Fruit fly (Drosophila melanogaster) whole organism, embryonic: ENCODE results near the gene CG13126.

Experiments used
- Atf6 ChIP-seq: fragments of 200-800 bp; sonication (Bioruptor generic); IDR thresholded peaks from 2 replicates; pipeline ENCODE4 v1.3.6; 2022; ENCODE audit warnings: missing biosample characterization, missing genetic modification characterization
- CG10209 ChIP-seq: fragments of 200-800 bp; sonication (Bioruptor generic); optimal IDR thresholded peaks from 3 replicates; lab custom pipeline; 2017; ENCODE audit warnings: missing biosample characterization, mild to moderate bottlenecking, missing genetic modification characterization, missing genetic modification reagents
- CG10565 ChIP-seq: fragments of 200-800 bp; sonication (Bioruptor generic); optimal IDR thresholded peaks from 3 replicates; lab custom pipeline; 2016; ENCODE audit warnings: missing biosample characterization, mild to moderate bottlenecking, missing genetic modification characterization
- CG12219 ChIP-seq: fragments of 200-800 bp; sonication (Bioruptor generic); optimal IDR thresholded peaks from 3 replicates; lab custom pipeline; 2018; ENCODE audit warnings: missing biosample characterization, mild to moderate bottlenecking, missing genetic modification characterization
- CG15269 ChIP-seq: fragments of 200-800 bp; sonication (Bioruptor generic); optimal IDR thresholded peaks from 2 replicates; lab custom pipeline; 2018; ENCODE audit warnings: missing biosample characterization, mild to moderate bottlenecking, missing genetic modification characterization, moderate library complexity
- CG1529 ChIP-seq: fragments of 200-800 bp; sonication (Bioruptor generic); optimal IDR thresholded peaks from 3 replicates; lab custom pipeline; 2018; ENCODE audit warnings: missing biosample characterization, missing genetic modification characterization
- CG15696 ChIP-seq: fragments of 200-800 bp; sonication (Bioruptor generic); optimal IDR thresholded peaks from 2 replicates; lab custom pipeline; 2019; ENCODE audit warnings: missing biosample characterization, mild to moderate bottlenecking, missing genetic modification characterization, moderate library complexity
- CG18599 ChIP-seq: fragments of 200-800 bp; sonication (Bioruptor generic); optimal IDR thresholded peaks from 3 replicates; lab custom pipeline; 2017; ENCODE audit warnings: missing biosample characterization, missing genetic modification characterization, mild to moderate bottlenecking, moderate library complexity, missing genetic modification reagents
- CG3065 ChIP-seq: fragments of 200-800 bp; sonication (Bioruptor generic); optimal IDR thresholded peaks from 2 replicates; lab custom pipeline; 2016; ENCODE audit warnings: missing biosample characterization, missing genetic modification characterization
- CG31365 ChIP-seq: fragments of 200-800 bp; sonication (Bioruptor generic); optimal IDR thresholded peaks from 2 replicates; lab custom pipeline; 2018; ENCODE audit warnings: missing biosample characterization, mild to moderate bottlenecking, missing genetic modification characterization
- CG5180 ChIP-seq: fragments of 200-800 bp; sonication (Bioruptor generic); optimal IDR thresholded peaks from 3 replicates; lab custom pipeline; 2017; ENCODE audit warnings: missing biosample characterization, missing genetic modification characterization, mild to moderate bottlenecking, moderate library complexity, missing genetic modification reagents
- CG6683 ChIP-seq: fragments of 200-800 bp; sonication (Bioruptor generic); optimal IDR thresholded peaks from 2 replicates; lab custom pipeline; 2017; ENCODE audit warnings: missing biosample characterization, mild to moderate bottlenecking, missing genetic modification characterization, missing genetic modification reagents
- CG7372 ChIP-seq: fragments of 200-800 bp; sonication (Bioruptor generic); IDR thresholded peaks from 2 replicates; pipeline ENCODE4 v1.3.6; 2022; ENCODE audit warnings: missing biosample characterization, missing genetic modification characterization
- CG7963 ChIP-seq: fragments of 200-800 bp; sonication (Bioruptor generic); IDR thresholded peaks from 3 replicates; pipeline ENCODE4 v1.3.6; 2022; ENCODE audit warnings: missing biosample characterization, missing genetic modification characterization; ENCODE audit not compliant: partially characterized antibody
- CG8281 ChIP-seq: fragments of 200-800 bp; sonication (Bioruptor generic); optimal IDR thresholded peaks from 2 replicates; lab custom pipeline; 2018; ENCODE audit warnings: missing biosample characterization, mild to moderate bottlenecking, missing genetic modification characterization, moderate library complexity
- CG9727 ChIP-seq: fragments of 200-800 bp; sonication (Bioruptor generic); optimal IDR thresholded peaks from 3 replicates; lab custom pipeline; 2017; ENCODE audit warnings: missing biosample characterization, mild to moderate bottlenecking, missing genetic modification characterization
- CG9932 ChIP-seq: fragments of 200-800 bp; sonication (Bioruptor generic); IDR thresholded peaks from 2 replicates; pipeline ENCODE4 v1.3.6; 2022; ENCODE audit warnings: missing biosample characterization, missing genetic modification characterization
- Dfd ChIP-seq, 2 experiments: fragments of >200 bp; optimal IDR thresholded peaks; 2 replicates each; lab custom pipeline; 2017; ENCODE audit warnings: missing biosample characterization in 2 of 2, missing genetic modification characterization in 2 of 2
- Doc2 ChIP-seq: fragments of 200-800 bp; sonication (Bioruptor generic); IDR thresholded peaks from 2 replicates; pipeline ENCODE4 v1.3.6; 2022; ENCODE audit warnings: missing biosample characterization, missing genetic modification characterization
- H2.0 ChIP-seq: fragments of 200-800 bp; sonication (Bioruptor generic); IDR thresholded peaks from 2 replicates; pipeline ENCODE4 v1.3.6; 2022; ENCODE audit warnings: missing biosample characterization, missing genetic modification characterization
- HLH54F ChIP-seq: fragments of 200-800 bp; sonication (Bioruptor generic); optimal IDR thresholded peaks from 3 replicates; lab custom pipeline; 2016; ENCODE audit warnings: missing biosample characterization, missing genetic modification characterization
- HLHmδ ChIP-seq: fragments of 200-800 bp; sonication (Bioruptor generic); optimal IDR thresholded peaks from 2 replicates; lab custom pipeline; 2018; ENCODE audit warnings: missing biosample characterization, mild to moderate bottlenecking, missing genetic modification characterization, moderate library complexity
- Hey ChIP-seq: fragments of 200-800 bp; sonication (Bioruptor generic); optimal IDR thresholded peaks from 3 replicates; lab custom pipeline; 2018; ENCODE audit warnings: missing biosample characterization, mild to moderate bottlenecking, missing genetic modification characterization
- PHDP ChIP-seq: fragments of 200-800 bp; sonication (Bioruptor generic); optimal IDR thresholded peaks from 3 replicates; lab custom pipeline; 2018; ENCODE audit warnings: missing biosample characterization, mild to moderate bottlenecking, missing genetic modification characterization, moderate library complexity
- Ravus ChIP-seq: fragments of 200-800 bp; sonication (Bioruptor generic); IDR thresholded peaks from 2 replicates; pipeline ENCODE4 v1.3.6; 2022; ENCODE audit warnings: missing biosample characterization, missing genetic modification characterization
- Side ChIP-seq: fragments of 200-800 bp; sonication (Bioruptor generic); optimal IDR thresholded peaks from 2 replicates; lab custom pipeline; 2016; ENCODE audit warnings: missing biosample characterization, missing genetic modification characterization
- Vsx1 ChIP-seq: fragments of 200-800 bp; sonication (Bioruptor generic); optimal IDR thresholded peaks from 2 replicates; lab custom pipeline; 2017; ENCODE audit warnings: missing biosample characterization, mild to moderate bottlenecking, missing genetic modification characterization, missing genetic modification reagents
- amos ChIP-seq: fragments of 200-800 bp; sonication (Bioruptor generic); IDR thresholded peaks from 2 replicates; pipeline ENCODE4 v1.3.6; 2022; ENCODE audit warnings: missing biosample characterization, missing genetic modification characterization; ENCODE audit not compliant: partially characterized antibody
- ase ChIP-seq: fragments of 200-800 bp; sonication (Bioruptor generic); IDR thresholded peaks from 3 replicates; pipeline ENCODE4 v1.3.6; 2022; ENCODE audit warnings: missing biosample characterization, missing genetic modification characterization
- az2 ChIP-seq: fragments of 200-800 bp; sonication (Bioruptor generic); optimal IDR thresholded peaks from 3 replicates; lab custom pipeline; 2016; ENCODE audit warnings: missing biosample characterization, missing genetic modification characterization
- bowl ChIP-seq: fragments of 200-800 bp; sonication (Bioruptor generic); IDR thresholded peaks from 2 replicates; pipeline ENCODE4 v1.3.6; 2022; ENCODE audit warnings: missing biosample characterization, missing genetic modification characterization
- cg ChIP-seq: fragments of 200-800 bp; sonication (Bioruptor generic); optimal IDR thresholded peaks from 3 replicates; lab custom pipeline; 2019; ENCODE audit warnings: missing biosample characterization, mild to moderate bottlenecking, missing genetic modification characterization, moderate library complexity
- corto ChIP-seq: fragments of 200-800 bp; sonication (Bioruptor generic); optimal IDR thresholded peaks from 2 replicates; lab custom pipeline; 2016; ENCODE audit warnings: missing biosample characterization, mild to moderate bottlenecking, missing genetic modification characterization, moderate library complexity
- dan ChIP-seq: fragments of 200-800 bp; sonication (Bioruptor generic); IDR thresholded peaks from 2 replicates; pipeline ENCODE4 v1.3.6; 2022; ENCODE audit warnings: missing biosample characterization, missing genetic modification characterization
- dati ChIP-seq: fragments of 200-800 bp; sonication (Bioruptor generic); IDR thresholded peaks from 2 replicates; pipeline ENCODE4 v1.3.6; 2022; ENCODE audit warnings: missing biosample characterization, missing genetic modification characterization
- emc ChIP-seq: fragments of 200-800 bp; sonication (Bioruptor generic); optimal IDR thresholded peaks from 2 replicates; lab custom pipeline; 2016; ENCODE audit warnings: missing biosample characterization, missing genetic modification characterization
- gsb ChIP-seq: fragments of 200-800 bp; sonication (Bioruptor generic); IDR thresholded peaks from 2 replicates; pipeline ENCODE4 v1.3.6; 2022; ENCODE audit warnings: missing biosample characterization, missing genetic modification characterization
- lmd ChIP-seq: fragments of 200-800 bp; sonication (Bioruptor generic); IDR thresholded peaks from 2 replicates; pipeline ENCODE4 v1.3.6; 2022; ENCODE audit warnings: missing biosample characterization, missing genetic modification characterization
- nmo ChIP-seq: fragments of 200-800 bp; sonication (Bioruptor generic); optimal IDR thresholded peaks from 2 replicates; lab custom pipeline; 2018; ENCODE audit warnings: missing biosample characterization, mild to moderate bottlenecking, missing genetic modification characterization, moderate library complexity
- onecut ChIP-seq: fragments of 200-800 bp; sonication (Bioruptor generic); IDR thresholded peaks from 2 replicates; pipeline ENCODE4 v1.3.6; 2022; ENCODE audit warnings: missing biosample characterization, missing genetic modification characterization
- peb ChIP-seq: fragments of 200-800 bp; sonication (Bioruptor generic); IDR thresholded peaks from 2 replicates; pipeline ENCODE4 v1.3.6; 2022; ENCODE audit warnings: missing biosample characterization, missing genetic modification characterization
- rib ChIP-seq: fragments of 200-800 bp; sonication (Bioruptor generic); IDR thresholded peaks from 2 replicates; pipeline ENCODE4 v1.3.6; 2022; ENCODE audit warnings: missing biosample characterization, missing genetic modification characterization
- schlank ChIP-seq: fragments of 200-800 bp; sonication (Bioruptor generic); optimal IDR thresholded peaks from 2 replicates; lab custom pipeline; 2018; ENCODE audit warnings: missing biosample characterization, mild to moderate bottlenecking, missing genetic modification characterization
- sens-2 ChIP-seq: fragments of 200-800 bp; sonication (Bioruptor generic); IDR thresholded peaks from 2 replicates; pipeline ENCODE4 v1.3.6; 2022; ENCODE audit warnings: missing biosample characterization, missing genetic modification characterization
- slou ChIP-seq: fragments of 200-800 bp; sonication (Bioruptor generic); optimal IDR thresholded peaks from 3 replicates; lab custom pipeline; 2016; ENCODE audit warnings: missing biosample characterization, missing genetic modification characterization
- slp2 ChIP-seq: fragments of 200-800 bp; sonication (Bioruptor generic); optimal IDR thresholded peaks from 2 replicates; lab custom pipeline; 2016; ENCODE audit warnings: missing biosample characterization, missing genetic modification characterization
- stc ChIP-seq: fragments of 200-800 bp; sonication (Bioruptor generic); IDR thresholded peaks from 2 replicates; pipeline ENCODE4 v1.3.6; 2022; ENCODE audit warnings: missing biosample characterization, missing genetic modification characterization
- trem ChIP-seq: fragments of 200-800 bp; optimal IDR thresholded peaks from 3 replicates; lab custom pipeline; 2019; ENCODE audit warnings: missing biosample characterization, mild to moderate bottlenecking, missing genetic modification characterization, moderate library complexity
- wdn ChIP-seq: fragments of 200-800 bp; sonication (Bioruptor generic); IDR thresholded peaks from 2 replicates; pipeline ENCODE4 v1.3.6; 2022; ENCODE audit warnings: missing biosample characterization, missing genetic modification characterization
- wek ChIP-seq: fragments of 200-800 bp; sonication (Bioruptor generic); optimal IDR thresholded peaks from 3 replicates; lab custom pipeline; 2018; ENCODE audit warnings: missing biosample characterization, mild to moderate bottlenecking, missing genetic modification characterization, moderate library complexity
- zfh1 ChIP-seq: fragments of 200-800 bp; sonication (Bioruptor generic); IDR thresholded peaks from 3 replicates; pipeline ENCODE4 v1.3.6; 2022; ENCODE audit warnings: missing biosample characterization, missing genetic modification characterization

Gene CG13126

DNA sequence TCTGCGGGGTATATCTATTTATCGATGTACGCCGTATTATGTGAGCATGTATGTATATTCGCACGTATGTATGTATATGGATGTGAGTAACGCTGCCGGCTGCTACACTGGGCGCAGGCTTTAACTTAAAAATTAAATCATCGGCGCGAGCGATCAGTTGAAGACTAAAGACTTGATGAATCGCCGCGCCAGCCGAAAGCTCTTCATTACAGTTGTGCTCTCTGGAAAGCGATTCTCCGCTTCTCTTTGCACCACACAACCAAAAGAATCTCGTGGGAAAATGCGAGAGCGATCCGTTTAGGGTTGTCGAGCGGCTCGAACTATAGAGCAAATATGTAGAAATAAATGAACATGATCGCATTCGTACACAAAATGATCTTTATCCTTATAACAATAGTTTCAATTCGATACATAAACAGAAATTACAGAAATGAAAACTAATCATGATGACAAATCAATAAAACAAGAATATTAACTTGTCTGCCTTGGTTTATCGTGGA, 45.5 kb downstream of the CG13126 start, which contains the start of gene CG13124 (continued):
- TF ChIP-seq Dfd (GFP tag; optimal IDR thresholded peaks at IDR 0.05; lab: Kevin White, UChicago) = no peak
- no peak for TF ChIP-seq CG3065 (GFP tag; lab: Kevin White, UChicago)
- no peak for TF ChIP-seq zfh1
- no peak for TF ChIP-seq CG1529 (GFP tag; lab: Kevin White, UChicago)
- no peak for TF ChIP-seq stc
- TF ChIP-seq wdn (GFP tag; lab: Robert Waterston, UW) = no peak
- no peak for TF ChIP-seq CG8281 (tag; lab: Kevin White, UChicago)
- peak; percentile 43 for TF ChIP-seq CG18599 (GFP tag; lab: Kevin White, UChicago)
- no peak for TF ChIP-seq HLH54F (GFP tag; lab: Kevin White, UChicago)
- no peak for TF ChIP-seq slp2
- no peak for TF ChIP-seq Hey (tag; lab: Kevin White, UChicago)
- no peak for TF ChIP-seq Vsx1 (GFP tag; lab: Kevin White, UChicago)
- no peak for TF ChIP-seq bowl (GFP tag; lab: Robert Waterston, UW)
- TF ChIP-seq nmo = no peak
- no peak for TF ChIP-seq Side (GFP tag; lab: Kevin White, UChicago)
- no peak for TF ChIP-seq corto
- peak; percentile 46 for TF ChIP-seq cg
- no peak for TF ChIP-seq CG7963 (GFP tag; lab: Robert Waterston, UW)
- peak; percentile 7; the same call in 1 of the 2 replicates for TF ChIP-seq gsb (GFP tag; lab: Robert Waterston, UW)
- no peak; the same call in 1 of the 2 replicates for TF ChIP-seq lmd (GFP tag; lab: Robert Waterston, UW)
- TF ChIP-seq PHDP (tag; lab: Kevin White, UChicago) = peak; percentile 50
- peak; percentile 36 for TF ChIP-seq CG12219
- no peak for TF ChIP-seq az2 (GFP tag; lab: Kevin White, UChicago)
- TF ChIP-seq CG15269 = peak; percentile 44
- no peak for TF ChIP-seq trem (tag; lab: Kevin White, UChicago)
- TF ChIP-seq dan (GFP tag; lab: Robert Waterston, UW) = no peak
- 0 out of 2 replicates have a peak, but pooled peaks have one; percentile 10 for TF ChIP-seq sens-2
- no peak for TF ChIP-seq emc (GFP tag; lab: Kevin White, UChicago)
- TF ChIP-seq CG31365 = peak; percentile 40
- TF ChIP-seq ase = no peak
- TF ChIP-seq dati = no peak
- TF ChIP-seq CG6683 (GFP tag; lab: Kevin White, UChicago) = no peak
- TF ChIP-seq H2.0 (GFP tag; lab: Robert Waterston, UW) = no peak
- no peak for TF ChIP-seq HLHmδ (GFP tag; lab: Kevin White, UChicago)
- TF ChIP-seq slou = no peak
- TF ChIP-seq rib (GFP tag; lab: Robert Waterston, UW) = peak; percentile 56; the same call in 1 of the 2 replicates
- no peak for TF ChIP-seq schlank
- TF ChIP-seq CG15696 (tag; lab: Kevin White, UChicago) = no peak
- TF ChIP-seq onecut = no peak
- TF ChIP-seq CG9932 = peak; percentile 53
- TF ChIP-seq wek (GFP tag; lab: Kevin White, UChicago) = peak; percentile 21
- no peak for TF ChIP-seq CG10565
- no peak for TF ChIP-seq Ravus
- TF ChIP-seq CG7372 (GFP tag; lab: Robert Waterston, UW) = 0 out of 2 replicates have a peak, but pooled peaks have one; percentile 26
- no peak for TF ChIP-seq CG5180 (GFP tag; lab: Kevin White, UChicago)
- no peak for TF ChIP-seq peb
- peak; percentile 59 for TF ChIP-seq Atf6 (GFP tag; lab: Robert Waterston, UW)
- TF ChIP-seq CG10209 = no peak
- no peak for TF ChIP-seq amos (GFP tag; lab: Robert Waterston, UW)
- TF ChIP-seq Doc2 (GFP tag; lab: Robert Waterston, UW) = no peak
- no peak for TF ChIP-seq CG9727 (GFP tag; lab: Kevin White, UChicago)
